Worm (Caenorhabditis elegans) whole organism, L2 larva: ENCODE results near the gene sgca-1.

ENCODE experiments used
- C34F6.9 ChIP-seq: fragments of 150-350 bp; optimal IDR thresholded peaks from 2 replicates; lab custom pipeline; 2014; ENCODE audit warnings: missing biosample characterization, missing genetic modification characterization
- F13H6.1 ChIP-seq: sonication (generic microtip); optimal IDR thresholded peaks from 2 replicates; lab custom pipeline; 2016; ENCODE audit warnings: missing genetic modification characterization, missing compliant biosample characterization
- Y55F3AM.14 ChIP-seq: fragments of 200-800 bp; sonication (Bioruptor generic); optimal IDR thresholded peaks from 2 replicates; lab custom pipeline; 2018; ENCODE audit warnings: mild to moderate bottlenecking, missing genetic modification characterization, missing compliant biosample characterization
- ZK546.5 ChIP-seq: sonication (generic microtip); optimal IDR thresholded peaks from 2 replicates; lab custom pipeline; 2017; ENCODE audit warnings: missing biosample characterization, missing genetic modification characterization
- alr-1 ChIP-seq: fragments of 150-350 bp; optimal IDR thresholded peaks from 2 replicates; lab custom pipeline; 2014; ENCODE audit warnings: missing biosample characterization, missing genetic modification characterization
- blmp-1 ChIP-seq: sonication (generic microtip); optimal IDR thresholded peaks from 2 replicates; lab custom pipeline; 2017; ENCODE audit warnings: missing genetic modification characterization, mild to moderate bottlenecking, missing compliant biosample characterization, antibody characterized with exemption, moderate library complexity; ENCODE audit not compliant: insufficient read depth
- ceh-16 ChIP-seq: fragments of 150-350 bp; optimal IDR thresholded peaks from 2 replicates; lab custom pipeline; 2014; ENCODE audit warnings: missing biosample characterization, missing genetic modification characterization
- ceh-82 ChIP-seq: fragments of 150-350 bp; optimal IDR thresholded peaks from 2 replicates; lab custom pipeline; 2014; ENCODE audit warnings: missing biosample characterization, missing genetic modification characterization
- dmd-4 ChIP-seq: sonication (generic microtip); optimal IDR thresholded peaks from 2 replicates; lab custom pipeline; 2017; ENCODE audit warnings: missing biosample characterization, missing genetic modification characterization
- egl-27 ChIP-seq: sonication (generic microtip); optimal IDR thresholded peaks from 3 replicates; lab custom pipeline; 2017; ENCODE audit warnings: missing biosample characterization, missing genetic modification reagents, missing genetic modification characterization
- elt-1 ChIP-seq: fragments of 150-350 bp; optimal IDR thresholded peaks from 2 replicates; lab custom pipeline; 2014; ENCODE audit warnings: missing biosample characterization, missing genetic modification characterization
- fos-1 ChIP-seq: fragments of 150-350 bp; optimal IDR thresholded peaks from 2 replicates; lab custom pipeline; 2014; ENCODE audit warnings: missing biosample characterization, missing genetic modification characterization
- lin-13 ChIP-seq: fragments of 150-350 bp; optimal IDR thresholded peaks from 2 replicates; lab custom pipeline; 2014; ENCODE audit warnings: missing biosample characterization, missing genetic modification reagents, missing genetic modification characterization
- lin-39 ChIP-seq: fragments of 150-350 bp; optimal IDR thresholded peaks from 2 replicates; lab custom pipeline; 2014; ENCODE audit warnings: missing biosample characterization, missing genetic modification reagents, missing genetic modification characterization
- lsy-2 ChIP-seq, 2 experiments: fragments of 150-350 bp in 1 of 2; sonication (generic microtip) in 1 of 2; optimal IDR thresholded peaks; 2 replicates each; lab custom pipeline; 2014 to 2017; ENCODE audit warnings: missing biosample characterization in 2 of 2, missing genetic modification characterization in 2 of 2
- mab-5 ChIP-seq: fragments of 150-350 bp; optimal IDR thresholded peaks from 2 replicates; lab custom pipeline; 2014; ENCODE audit warnings: missing biosample characterization, missing genetic modification characterization
- nhr-10 ChIP-seq: sonication (generic microtip); optimal IDR thresholded peaks from 2 replicates; lab custom pipeline; 2017; ENCODE audit warnings: missing biosample characterization, missing genetic modification characterization
- nhr-11 ChIP-seq: fragments of 150-350 bp; optimal IDR thresholded peaks from 2 replicates; lab custom pipeline; 2014; ENCODE audit warnings: missing biosample characterization, missing genetic modification characterization
- nhr-12 ChIP-seq: fragments of 150-350 bp; optimal IDR thresholded peaks from 2 replicates; lab custom pipeline; 2014; ENCODE audit warnings: missing biosample characterization, missing genetic modification characterization
- nhr-129 ChIP-seq: fragments of 150-350 bp; optimal IDR thresholded peaks from 2 replicates; lab custom pipeline; 2014; ENCODE audit warnings: missing biosample characterization, missing genetic modification characterization
- nhr-21 ChIP-seq: fragments of 150-350 bp; optimal IDR thresholded peaks from 2 replicates; lab custom pipeline; 2014; ENCODE audit warnings: missing biosample characterization, missing genetic modification characterization
- nhr-23 ChIP-seq: fragments of 150-350 bp; optimal IDR thresholded peaks from 2 replicates; lab custom pipeline; 2014; ENCODE audit warnings: missing biosample characterization, missing genetic modification reagents, missing genetic modification characterization
- nhr-237 ChIP-seq: fragments of 150-350 bp; optimal IDR thresholded peaks from 2 replicates; lab custom pipeline; 2014; ENCODE audit warnings: missing biosample characterization, missing genetic modification characterization
- nhr-77 ChIP-seq: fragments of 150-350 bp; optimal IDR thresholded peaks from 2 replicates; lab custom pipeline; 2014; ENCODE audit warnings: missing biosample characterization, missing genetic modification characterization
- peb-1 ChIP-seq: fragments of 150-350 bp; optimal IDR thresholded peaks from 2 replicates; lab custom pipeline; 2014; ENCODE audit warnings: missing biosample characterization, missing genetic modification characterization
- sem-4 ChIP-seq: fragments of 150-350 bp; optimal IDR thresholded peaks from 2 replicates; lab custom pipeline; 2014; ENCODE audit warnings: missing biosample characterization, missing genetic modification reagents, missing genetic modification characterization
- skn-1 ChIP-seq: sonication (generic microtip); optimal IDR thresholded peaks from 2 replicates; lab custom pipeline; 2017; ENCODE audit warnings: missing biosample characterization, missing genetic modification characterization
- sma-9 ChIP-seq, 2 experiments: fragments of 150-350 bp in 1 of 2; sonication (generic microtip) in 1 of 2; optimal IDR thresholded peaks; 2 replicates each; lab custom pipeline; 2014 to 2016; ENCODE audit warnings: missing genetic modification characterization in 2 of 2, mild to moderate bottlenecking in 1 of 2, missing biosample characterization in 1 of 2, missing compliant biosample characterization in 1 of 2, missing genetic modification reagents in 1 of 2, moderate library complexity in 1 of 2
- snpc-4 ChIP-seq: fragments of 150-350 bp; optimal IDR thresholded peaks from 2 replicates; lab custom pipeline; 2014; ENCODE audit warnings: missing biosample characterization, missing genetic modification characterization
- unc-39 ChIP-seq: fragments of 150-350 bp; optimal IDR thresholded peaks from 2 replicates; lab custom pipeline; 2014; ENCODE audit warnings: missing biosample characterization, missing genetic modification characterization
- unc-62 ChIP-seq: fragments of 150-350 bp; optimal IDR thresholded peaks from 2 replicates; lab custom pipeline; 2014; ENCODE audit warnings: missing biosample characterization, missing genetic modification reagents, missing genetic modification characterization
- zag-1 ChIP-seq: fragments of 150-350 bp; optimal IDR thresholded peaks from 2 replicates; lab custom pipeline; 2014; ENCODE audit warnings: missing biosample characterization, missing genetic modification characterization
- ztf-1 ChIP-seq: fragments of 200-800 bp; sonication (Bioruptor generic); conservative IDR thresholded peaks from 2 replicates; pipeline ENCODE4 v1.3.6; 2022; ENCODE audit warnings: missing genetic modification characterization, missing compliant biosample characterization
- ztf-4 ChIP-seq: fragments of 150-350 bp; optimal IDR thresholded peaks from 2 replicates; lab custom pipeline; 2014; ENCODE audit warnings: missing biosample characterization, missing genetic modification characterization

Gene sgca-1

DNA sequence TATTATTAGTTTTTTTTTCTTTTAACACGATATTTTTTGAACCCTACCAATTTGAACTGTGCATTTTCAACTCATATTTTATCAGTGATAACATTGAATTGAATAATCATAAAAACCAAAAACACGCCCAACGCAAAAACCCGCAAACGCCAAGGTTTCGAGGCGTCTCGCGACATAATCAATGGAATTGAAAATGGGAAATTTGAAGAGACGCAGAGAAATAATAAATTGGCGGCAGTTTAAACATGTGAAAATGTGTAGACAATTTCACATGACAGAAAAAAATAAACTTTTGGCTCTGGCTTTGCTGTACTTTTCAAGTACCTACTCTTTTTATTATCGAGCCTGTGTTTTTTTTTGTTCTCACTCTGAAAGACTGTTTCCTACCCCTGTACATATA is 15.5 kb upstream of the sgca-1 start (continued):
- TF ChIP-seq dmd-4 (tag; lab: Kevin White, UChicago) (no peak), ZK546.5 (tag; lab: Kevin White, UChicago) (no peak), zag-1 (tag; lab: Kevin White, UChicago) (no peak), fos-1 (tag; lab: Kevin White, UChicago) (peak; percentile 57), F13H6.1 (tag; lab: Kevin White, UChicago) (peak; percentile 47), unc-39 (no peak), nhr-12 (tag; lab: Kevin White, UChicago) (no peak), nhr-10 (tag; lab: Kevin White, UChicago) (no peak), ztf-4 (tag; lab: Kevin White, UChicago) (no peak), alr-1 (tag; lab: Kevin White, UChicago) (no peak), nhr-77 (tag; lab: Kevin White, UChicago) (no peak), nhr-21 (tag; lab: Kevin White, UChicago) (peak; percentile 17), unc-62 (GFP tag; lab: Kevin White, UChicago) (no peak), sem-4 (tag; lab: Kevin White, UChicago) (no peak), skn-1 (tag; lab: Kevin White, UChicago) (no peak), Y55F3AM.14 (GFP tag; lab: Kevin White, UChicago) (no peak), ztf-1 (GFP tag; lab: Robert Waterston, UW) (no peak), sma-9 (GFP tag; optimal IDR thresholded peaks at IDR 0.05; lab: Kevin White, UChicago) (peak; percentile 79), sma-9 (tag; optimal IDR thresholded peaks at IDR 0.05; lab: Kevin White, UChicago) (no peak), C34F6.9 (tag; lab: Kevin White, UChicago) (peak; percentile 52), nhr-11 (no peak), blmp-1 (tag; lab: Kevin White, UChicago) (no peak)

ce11 chrX:6804405-6804804 is 15.1 kb upstream of the sgca-1 start:
- TF ChIP-seq alr-1 (tag; lab: Kevin White, UChicago) (no peak), nhr-129 (tag; lab: Kevin White, UChicago) (peak; percentile 43), egl-27 (tag; lab: Kevin White, UChicago) (no peak), peb-1 (tag; lab: Kevin White, UChicago) (no peak), lsy-2 (tag; optimal IDR thresholded peaks at IDR 0.05; lab: Kevin White, UChicago) (no peak), C34F6.9 (tag; lab: Kevin White, UChicago) (peak; percentile 38)
- TF ChIP-seq, all 48 proteins: peak for 2

DNA sequence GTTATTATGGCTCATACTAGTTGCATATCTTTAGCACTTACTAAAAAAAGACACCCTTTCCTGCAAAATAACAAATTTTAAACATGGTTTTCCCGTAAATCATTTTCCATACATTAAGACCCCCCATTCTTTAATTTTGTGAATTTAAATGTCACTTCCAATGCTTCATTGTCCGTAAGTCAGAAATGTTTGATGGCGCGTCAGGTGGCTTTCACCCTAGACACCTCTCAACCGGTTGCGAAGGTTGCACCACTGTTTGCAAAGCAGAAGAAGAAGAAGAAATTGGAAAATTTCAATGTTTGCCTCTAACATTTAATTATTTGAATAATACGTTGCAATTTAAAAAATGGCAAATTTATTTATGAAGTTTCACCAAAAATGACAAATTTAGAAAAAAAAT is 12.2 kb upstream of the sgca-1 start:
- TF ChIP-seq nhr-10 (tag; lab: Kevin White, UChicago) (no peak), ceh-16 (tag; lab: Kevin White, UChicago) (no peak), mab-5 (tag; lab: Kevin White, UChicago) (no peak), ceh-82 (no peak), elt-1 (tag; lab: Kevin White, UChicago) (no peak)

ce11 chrX:6799776-6800175 is 10.4 kb upstream of the sgca-1 start, which contains the start of gene M03A8.3:
M03A8.3 (plus strand) TSS chrX:6800053.
- no peak for TF ChIP-seq unc-39
- no peak for TF ChIP-seq lin-13
- no peak for TF ChIP-seq dmd-4 (tag; lab: Kevin White, UChicago)
- no peak for TF ChIP-seq alr-1 (tag; lab: Kevin White, UChicago)
- no peak for TF ChIP-seq lsy-2 (tag; optimal IDR thresholded peaks at IDR 0.05; lab: Kevin White, UChicago)
- TF ChIP-seq lin-39 (tag; lab: Kevin White, UChicago), result no peak
- TF ChIP-seq nhr-77 (tag; lab: Kevin White, UChicago), result no peak
- TF ChIP-seq nhr-23, result no peak
- no peak for TF ChIP-seq zag-1 (tag; lab: Kevin White, UChicago)
- no peak for TF ChIP-seq snpc-4 (tag; lab: Kevin White, UChicago)
- no peak for TF ChIP-seq nhr-129 (tag; lab: Kevin White, UChicago)
- TF ChIP-seq nhr-11, result no peak
- TF ChIP-seq, all 48 proteins: peak for 0

- peak; percentile 87 for TF ChIP-seq ceh-16 (tag; lab: Kevin White, UChicago)
- TF ChIP-seq fos-1 (tag; lab: Kevin White, UChicago), result peak; percentile 44
- no peak for TF ChIP-seq nhr-237 (tag; lab: Kevin White, UChicago)
These were observed 6.6 kb upstream of the sgca-1 start for ce11 chrX:6795843-6796521.
